Fruit fly (Drosophila melanogaster) whole organism, embryonic: ENCODE data around the gene CG13062.

Source experiments
- Atf6 ChIP-seq: fragments of 200-800 bp; sonication (Bioruptor generic); IDR thresholded peaks from 2 replicates; pipeline ENCODE4 v1.3.6; 2022; ENCODE audit warnings: missing biosample characterization, missing genetic modification characterization
- B-H1 ChIP-seq: fragments of 200-800 bp; sonication (Bioruptor generic); IDR thresholded peaks from 3 replicates; pipeline ENCODE4 v1.3.6; 2022; ENCODE audit warnings: missing biosample characterization, missing genetic modification characterization
- B-H2 ChIP-seq: fragments of 200-800 bp; sonication (Bioruptor generic); optimal IDR thresholded peaks from 2 replicates; lab custom pipeline; 2018; ENCODE audit warnings: missing biosample characterization, mild to moderate bottlenecking, missing genetic modification characterization
- CG10462 ChIP-seq: fragments of 200-800 bp; sonication (Bioruptor generic); optimal IDR thresholded peaks from 2 replicates; lab custom pipeline; 2016; ENCODE audit warnings: missing biosample characterization, missing genetic modification characterization
- CG11093 ChIP-seq: fragments of 200-800 bp; sonication (Bioruptor generic); IDR thresholded peaks from 3 replicates; pipeline ENCODE4 v1.3.6; 2022; ENCODE audit warnings: missing biosample characterization, missing genetic modification characterization
- CG11456 ChIP-seq: fragments of 200-800 bp; sonication (Bioruptor generic); IDR thresholded peaks from 3 replicates; pipeline ENCODE4 v1.3.6; 2022; ENCODE audit warnings: missing biosample characterization, missing genetic modification characterization
- CG12659 ChIP-seq: fragments of 200-800 bp; sonication (Bioruptor generic); optimal IDR thresholded peaks from 3 replicates; lab custom pipeline; 2017; ENCODE audit warnings: mild to moderate bottlenecking, missing biosample characterization, missing genetic modification reagents, missing genetic modification characterization
- CG13775 ChIP-seq: fragments of 200-800 bp; sonication (Bioruptor generic); optimal IDR thresholded peaks from 3 replicates; lab custom pipeline; 2017; ENCODE audit warnings: missing biosample characterization, mild to moderate bottlenecking, missing genetic modification characterization
- CG18011 ChIP-seq: fragments of 200-800 bp; sonication (Bioruptor generic); optimal IDR thresholded peaks from 2 replicates; lab custom pipeline; 2017; ENCODE audit warnings: missing biosample characterization, missing genetic modification characterization, mild to moderate bottlenecking, moderate library complexity, missing genotype
- CG32772 ChIP-seq: fragments of 200-800 bp; sonication (Bioruptor generic); IDR thresholded peaks from 2 replicates; pipeline ENCODE4 v1.3.6; 2022; ENCODE audit warnings: missing biosample characterization, missing genetic modification characterization
- CG33557 ChIP-seq: fragments of 200-800 bp; sonication (Bioruptor generic); optimal IDR thresholded peaks from 2 replicates; lab custom pipeline; 2019; ENCODE audit warnings: missing biosample characterization, mild to moderate bottlenecking, missing genetic modification characterization, moderate library complexity
- CG4404 ChIP-seq: fragments of 200-800 bp; sonication (Bioruptor generic); IDR thresholded peaks from 2 replicates; pipeline ENCODE4 v1.3.6; 2022; ENCODE audit warnings: missing biosample characterization, missing genetic modification characterization
- CG4730 ChIP-seq: fragments of 200-800 bp; sonication (Bioruptor generic); IDR thresholded peaks from 2 replicates; pipeline ENCODE4 v1.3.6; 2022; ENCODE audit warnings: missing biosample characterization, missing genetic modification characterization
- CG4820 ChIP-seq: fragments of 200-800 bp; sonication (Bioruptor generic); optimal IDR thresholded peaks from 3 replicates; lab custom pipeline; 2016; ENCODE audit warnings: missing biosample characterization, missing genetic modification characterization
- CG7839 ChIP-seq: fragments of 200-800 bp; sonication (Bioruptor generic); optimal IDR thresholded peaks from 3 replicates; lab custom pipeline; 2018; ENCODE audit warnings: missing biosample characterization, mild to moderate bottlenecking, missing genetic modification characterization, moderate library complexity
- CG8089 ChIP-seq: fragments of 200-800 bp; sonication (Bioruptor generic); optimal IDR thresholded peaks from 3 replicates; lab custom pipeline; 2016; ENCODE audit warnings: missing biosample characterization, missing genetic modification characterization
- CG8281 ChIP-seq: fragments of 200-800 bp; sonication (Bioruptor generic); optimal IDR thresholded peaks from 2 replicates; lab custom pipeline; 2018; ENCODE audit warnings: missing biosample characterization, mild to moderate bottlenecking, missing genetic modification characterization, moderate library complexity
- Deaf1 ChIP-seq: fragments of 200-800 bp; optimal IDR thresholded peaks from 3 replicates; lab custom pipeline; 2019; ENCODE audit warnings: missing biosample characterization, mild to moderate bottlenecking, missing genetic modification characterization, moderate library complexity
- Dip3 ChIP-seq: fragments of 200-800 bp; sonication (Bioruptor generic); optimal IDR thresholded peaks from 3 replicates; lab custom pipeline; 2016; ENCODE audit warnings: missing biosample characterization, missing genetic modification characterization
- Dll ChIP-seq: fragments of 200-800 bp; sonication (Bioruptor generic); IDR thresholded peaks from 4 replicates; pipeline ENCODE4 v1.3.6; 2022; ENCODE audit warnings: missing biosample characterization, missing genetic modification characterization; ENCODE audit not compliant: partially characterized antibody
- Doc2 ChIP-seq: fragments of 200-800 bp; sonication (Bioruptor generic); IDR thresholded peaks from 2 replicates; pipeline ENCODE4 v1.3.6; 2022; ENCODE audit warnings: missing biosample characterization, missing genetic modification characterization
- Dp ChIP-seq: fragments of 200-800 bp; sonication (Bioruptor generic); optimal IDR thresholded peaks from 2 replicates; lab custom pipeline; 2018; ENCODE audit warnings: missing biosample characterization, mild to moderate bottlenecking, missing genetic modification characterization, moderate library complexity
- H15 ChIP-seq: fragments of 200-800 bp; sonication (Bioruptor generic); IDR thresholded peaks from 3 replicates; pipeline ENCODE4 v1.3.6; 2022; ENCODE audit warnings: missing biosample characterization, missing genetic modification characterization
- MBD-R2 ChIP-seq: fragments of 200-800 bp; sonication (Bioruptor generic); IDR thresholded peaks from 2 replicates; pipeline ENCODE4 v1.3.6; 2022; ENCODE audit warnings: missing biosample characterization, missing genetic modification characterization
- Med ChIP-seq: fragments of 200-800 bp; sonication (Bioruptor generic); peaks from one replicate; lab custom pipeline; 2016; ENCODE audit warnings: missing biosample characterization, missing genetic modification characterization, mild to moderate bottlenecking, inconsistent platforms, moderate library complexity
- Meics ChIP-seq: fragments of 200-800 bp; sonication (Bioruptor generic); optimal IDR thresholded peaks from 2 replicates; lab custom pipeline; 2017; ENCODE audit warnings: missing biosample characterization, mild to moderate bottlenecking, missing genetic modification characterization
- Taf1 ChIP-seq: fragments of 200-800 bp; sonication (Bioruptor generic); IDR thresholded peaks from 2 replicates; pipeline ENCODE4 v1.3.6; 2022; ENCODE audit warnings: missing biosample characterization, missing genetic modification characterization
- Tbp ChIP-seq: fragments of >200 bp; optimal IDR thresholded peaks from 2 replicates; lab custom pipeline; 2018; ENCODE audit warnings: missing biosample characterization, missing genetic modification characterization
- ap ChIP-seq: fragments of 200-800 bp; sonication (Bioruptor generic); IDR thresholded peaks from 2 replicates; pipeline ENCODE4 v1.3.6; 2022; ENCODE audit warnings: missing biosample characterization, missing genetic modification characterization
- az2 ChIP-seq: fragments of 200-800 bp; sonication (Bioruptor generic); optimal IDR thresholded peaks from 3 replicates; lab custom pipeline; 2016; ENCODE audit warnings: missing biosample characterization, missing genetic modification characterization
- bigmax ChIP-seq: fragments of 200-800 bp; sonication (Bioruptor generic); optimal IDR thresholded peaks from 2 replicates; lab custom pipeline; 2018; ENCODE audit warnings: missing biosample characterization, mild to moderate bottlenecking, missing genetic modification characterization
- crol ChIP-seq: fragments of 200-800 bp; sonication (Bioruptor generic); IDR thresholded peaks from 2 replicates; pipeline ENCODE4 v1.3.6; 2022; ENCODE audit warnings: missing biosample characterization, missing genetic modification characterization
- cwo ChIP-seq: fragments of 200-800 bp; sonication (Bioruptor generic); optimal IDR thresholded peaks from 3 replicates; lab custom pipeline; 2017; ENCODE audit warnings: missing biosample characterization, missing genetic modification characterization, mild to moderate bottlenecking, moderate library complexity, missing genetic modification reagents
- esg ChIP-seq: fragments of 200-800 bp; sonication (Bioruptor generic); conservative IDR thresholded peaks from 2 replicates; pipeline ENCODE4 v1.3.6; 2022; ENCODE audit warnings: missing biosample characterization, missing genetic modification characterization
- eve ChIP-seq, 2 experiments: fragments of >200 bp; optimal IDR thresholded peaks; 2 replicates each; lab custom pipeline; 2017; ENCODE audit warnings: missing biosample characterization in 2 of 2, missing genetic modification characterization in 2 of 2
- fd3F ChIP-seq: fragments of 200-800 bp; sonication (Bioruptor generic); optimal IDR thresholded peaks from 2 replicates; lab custom pipeline; 2018; ENCODE audit warnings: missing biosample characterization, mild to moderate bottlenecking, missing genetic modification characterization, moderate library complexity
- ham ChIP-seq: fragments of 200-800 bp; sonication (Bioruptor generic); IDR thresholded peaks from 2 replicates; pipeline ENCODE4 v1.3.6; 2022; ENCODE audit warnings: missing biosample characterization, missing genetic modification characterization
- hkb ChIP-seq, 2 experiments: fragments of 200-800 bp in 1 of 2; fragments of >200 bp in 1 of 2; sonication (Bioruptor generic) in 1 of 2; IDR thresholded peaks in 1 of 2; optimal IDR thresholded peaks in 1 of 2; 2 replicates each; pipeline versions ENCODE4 v1.3.6 to Lab custom; 2017 to 2022; ENCODE audit warnings: missing biosample characterization in 1 of 2, missing genetic modification characterization in 1 of 2
- lab ChIP-seq: fragments of 200-800 bp; sonication (Bioruptor generic); optimal IDR thresholded peaks from 3 replicates; lab custom pipeline; 2017; ENCODE audit warnings: missing biosample characterization, missing genetic modification characterization, mild to moderate bottlenecking, moderate library complexity, missing genetic modification reagents
- pan ChIP-seq, 4 experiments: fragments of >200 bp in 3 of 4; fragments of 200-800 bp in 1 of 4; sonication (Bioruptor generic) in 1 of 4; optimal IDR thresholded peaks in 3 of 4; IDR thresholded peaks in 1 of 4; 2 replicates each; pipeline versions ENCODE4 v1.3.6 to Lab custom; 2017 to 2022; ENCODE audit warnings: missing biosample characterization in 2 of 4, missing genetic modification characterization in 2 of 4, mixed read lengths in 1 of 4
- salm ChIP-seq: fragments of 200-800 bp; sonication (Bioruptor generic); optimal IDR thresholded peaks from 2 replicates; lab custom pipeline; 2018; ENCODE audit warnings: missing biosample characterization, mild to moderate bottlenecking, missing genetic modification characterization
- sens ChIP-seq: fragments of 200-800 bp; sonication (Bioruptor generic); peaks from one replicate; lab custom pipeline; 2016; ENCODE audit warnings: missing biosample characterization, missing genetic modification characterization
- slbo ChIP-seq: fragments of 200-800 bp; sonication (Bioruptor generic); IDR thresholded peaks from 2 replicates; pipeline ENCODE4 v1.3.6; 2022; ENCODE audit warnings: missing biosample characterization, missing genetic modification characterization
- stc ChIP-seq: fragments of 200-800 bp; sonication (Bioruptor generic); IDR thresholded peaks from 2 replicates; pipeline ENCODE4 v1.3.6; 2022; ENCODE audit warnings: missing biosample characterization, missing genetic modification characterization
- tap ChIP-seq: fragments of 200-800 bp; optimal IDR thresholded peaks from 3 replicates; lab custom pipeline; 2019; ENCODE audit warnings: missing biosample characterization, mild to moderate bottlenecking, missing genetic modification characterization, moderate library complexity
- tin ChIP-seq: fragments of 200-800 bp; sonication (Bioruptor generic); optimal IDR thresholded peaks from 3 replicates; lab custom pipeline; 2016; ENCODE audit warnings: missing biosample characterization, missing genetic modification characterization
- tio ChIP-seq: fragments of 200-800 bp; sonication (Bioruptor generic); optimal IDR thresholded peaks from 2 replicates; lab custom pipeline; 2017; ENCODE audit warnings: missing biosample characterization, missing genetic modification characterization, inconsistent platforms
- tll ChIP-seq, 2 experiments: fragments of 200-800 bp in 1 of 2; fragments of >200 bp in 1 of 2; sonication (Bioruptor generic) in 1 of 2; optimal IDR thresholded peaks; 2 replicates each; lab custom pipeline; 2017 to 2019; ENCODE audit warnings: missing biosample characterization in 2 of 2, missing genetic modification characterization in 2 of 2, mild to moderate bottlenecking in 1 of 2, moderate library complexity in 1 of 2
- ttk ChIP-seq: fragments of 200-800 bp; sonication (Bioruptor generic); IDR thresholded peaks from 2 replicates; pipeline ENCODE4 v2.1.2; 2022; ENCODE audit warnings: missing biosample characterization, missing genetic modification characterization
- unpg ChIP-seq: fragments of 200-800 bp; sonication (Bioruptor generic); optimal IDR thresholded peaks from 3 replicates; lab custom pipeline; 2018; ENCODE audit warnings: missing biosample characterization, mild to moderate bottlenecking, missing genetic modification characterization, moderate library complexity

The CG13062 gene

dm6 chr3L:16289067-16289466, 25.0 kb upstream of the CG13062 start (continued):
- no peak for TF ChIP-seq crol (GFP tag; lab: Robert Waterston, UW)
- TF ChIP-seq lab (GFP tag; lab: Kevin White, UChicago) = peak; percentile 19
- TF ChIP-seq Taf1 (GFP tag; lab: Robert Waterston, UW) = no peak
- TF ChIP-seq B-H2 (GFP tag; lab: Kevin White, UChicago) = no peak
- no peak for TF ChIP-seq CG4820 (GFP tag; lab: Kevin White, UChicago)
- TF ChIP-seq Dll (GFP tag; lab: Robert Waterston, UW) = no peak
- peak; percentile 22; the same call in 1 of the 2 replicates for TF ChIP-seq slbo (GFP tag; lab: Robert Waterston, UW)
- no peak for TF ChIP-seq bigmax (GFP tag; lab: Kevin White, UChicago)
- 0 out of 3 replicates have a peak, but pooled peaks have one; percentile 16 for TF ChIP-seq B-H1
- TF ChIP-seq fd3F (GFP tag; lab: Kevin White, UChicago) = peak; percentile 36
- TF ChIP-seq hkb (optimal IDR thresholded peaks at IDR 0.05; lab: Kevin White, UChicago) = no peak
- TF ChIP-seq hkb (GFP tag; IDR thresholded peaks at IDR 0.05; lab: Robert Waterston, UW) = peak; percentile 66
- no peak for TF ChIP-seq Deaf1 (tag; lab: Kevin White, UChicago)
- TF ChIP-seq eve (GFP tag; optimal IDR thresholded peaks at IDR 0.05; lab: Kevin White, UChicago) = no peak
- no peak for TF ChIP-seq sens
- TF ChIP-seq Meics (GFP tag; lab: Kevin White, UChicago) = peak; percentile 39
- TF ChIP-seq tll (GFP tag; optimal IDR thresholded peaks at IDR 0.05; lab: Kevin White, UChicago) = no peak
- TF ChIP-seq CG7839 = peak; percentile 39
- peak; percentile 65 for TF ChIP-seq ap (GFP tag; lab: Robert Waterston, UW)
- no peak for TF ChIP-seq CG11093
- no peak for TF ChIP-seq Doc2
- TF ChIP-seq stc (GFP tag; lab: Robert Waterston, UW) = 0 out of 2 replicates have a peak, but pooled peaks have one; percentile 26
- TF ChIP-seq cwo (GFP tag; lab: Kevin White, UChicago) = no peak
- TF ChIP-seq esg = peak; percentile 64; the same call in 1 of the 2 replicates
- no peak for TF ChIP-seq CG33557
- no peak for TF ChIP-seq CG4404
- TF ChIP-seq CG18011 (GFP tag; lab: Kevin White, UChicago) = no peak
- peak; percentile 10 for TF ChIP-seq tin (GFP tag; lab: Kevin White, UChicago)
- peak; percentile 19 for TF ChIP-seq CG12659 (GFP tag; lab: Kevin White, UChicago)
- TF ChIP-seq CG8089 (GFP tag; lab: Kevin White, UChicago) = no peak
- TF ChIP-seq CG11456 (GFP tag; lab: Robert Waterston, UW) = no peak
- no peak for TF ChIP-seq Dip3 (GFP tag; lab: Kevin White, UChicago)
- peak; percentile 11 for TF ChIP-seq CG13775 (GFP tag; lab: Kevin White, UChicago)
- TF ChIP-seq CG32772 (GFP tag; lab: Robert Waterston, UW) = 0 out of 2 replicates have a peak, but pooled peaks have one; percentile 25
- peak; percentile 5 for TF ChIP-seq tio (GFP tag; lab: Kevin White, UChicago)
- TF ChIP-seq Tbp (GFP tag; lab: Kevin White, UChicago) = no peak
- TF ChIP-seq unpg (GFP tag; lab: Kevin White, UChicago) = peak; percentile 59
- peak; percentile 5 for TF ChIP-seq tap
- no peak for TF ChIP-seq pan (optimal IDR thresholded peaks at IDR 0.05; lab: Kevin White, UChicago)
- TF ChIP-seq pan (GFP tag; optimal IDR thresholded peaks at IDR 0.05 in 1 of 2, IDR thresholded peaks at IDR 0.05 in 1 of 2) = peak in 1 of 2 experiments; percentile 37
- TF ChIP-seq MBD-R2 (GFP tag; lab: Robert Waterston, UW) = no peak
- no peak for TF ChIP-seq Med (GFP tag; lab: Kevin White, UChicago)
- peak; percentile 50; the same call in 1 of the 2 replicates for TF ChIP-seq CG4730 (GFP tag; lab: Robert Waterston, UW)
- TF ChIP-seq CG10462 = no peak
- TF ChIP-seq salm (tag; lab: Kevin White, UChicago) = no peak
- TF ChIP-seq H15 = peak; percentile 53; the same call in 1 of the 3 replicates
- TF ChIP-seq CG8281 (tag; lab: Kevin White, UChicago) = no peak
- 0 out of 2 replicates have a peak, but pooled peaks have one; percentile 11 for TF ChIP-seq ttk (GFP tag; lab: Robert Waterston, UW)
- TF ChIP-seq Atf6 (GFP tag; lab: Robert Waterston, UW) = peak; percentile 38; the same call in 1 of the 2 replicates
- TF ChIP-seq az2 (GFP tag; lab: Kevin White, UChicago) = peak; percentile 31
- TF ChIP-seq ham = no peak
- no peak for TF ChIP-seq Dp (GFP tag; lab: Kevin White, UChicago)
